Worm (Caenorhabditis elegans): ENCODE results near the gene R05G9.3.

R05G9.3 gene

ce11 chrII:6497137-6497536 is 4.2 kb downstream of the R05G9.3 start:
- TF ChIP-seq blmp-1 (tag; optimal IDR thresholded peaks at IDR 0.05) (no peak), lin-14 (GFP tag; optimal IDR thresholded peaks at IDR 0.05) (peak; percentile 58)

ce11 chrII:6496496-6496895 is 4.8 kb downstream of the R05G9.3 start:
- TF ChIP-seq pax-3 (tag; optimal IDR thresholded peaks at IDR 0.05): no peak
- TF ChIP-seq lin-35 (GFP tag; optimal IDR thresholded peaks at IDR 0.05): no peak
- no peak for TF ChIP-seq ztf-11 (tag; optimal IDR thresholded peaks at IDR 0.05)
- TF ChIP-seq fkh-8 (tag; optimal IDR thresholded peaks at IDR 0.05): no peak
- no peak for TF ChIP-seq tlp-1 (tag; optimal IDR thresholded peaks at IDR 0.05)
- TF ChIP-seq tbx-2 (tag; optimal IDR thresholded peaks at IDR 0.05): no peak
- TF ChIP-seq isw-1 (GFP tag; IDR thresholded peaks at IDR 0.05): no peak
- TF ChIP-seq sup-37 (GFP tag; optimal IDR thresholded peaks at IDR 0.05): no peak
- TF ChIP-seq nhr-90 (tag; optimal IDR thresholded peaks at IDR 0.05; ENCODE audit: poor library complexity): no peak
- no peak for TF ChIP-seq jun-1 (tag; optimal IDR thresholded peaks at IDR 0.05)
- no peak for TF ChIP-seq lsy-2 (tag; optimal IDR thresholded peaks at IDR 0.05)

DNA sequence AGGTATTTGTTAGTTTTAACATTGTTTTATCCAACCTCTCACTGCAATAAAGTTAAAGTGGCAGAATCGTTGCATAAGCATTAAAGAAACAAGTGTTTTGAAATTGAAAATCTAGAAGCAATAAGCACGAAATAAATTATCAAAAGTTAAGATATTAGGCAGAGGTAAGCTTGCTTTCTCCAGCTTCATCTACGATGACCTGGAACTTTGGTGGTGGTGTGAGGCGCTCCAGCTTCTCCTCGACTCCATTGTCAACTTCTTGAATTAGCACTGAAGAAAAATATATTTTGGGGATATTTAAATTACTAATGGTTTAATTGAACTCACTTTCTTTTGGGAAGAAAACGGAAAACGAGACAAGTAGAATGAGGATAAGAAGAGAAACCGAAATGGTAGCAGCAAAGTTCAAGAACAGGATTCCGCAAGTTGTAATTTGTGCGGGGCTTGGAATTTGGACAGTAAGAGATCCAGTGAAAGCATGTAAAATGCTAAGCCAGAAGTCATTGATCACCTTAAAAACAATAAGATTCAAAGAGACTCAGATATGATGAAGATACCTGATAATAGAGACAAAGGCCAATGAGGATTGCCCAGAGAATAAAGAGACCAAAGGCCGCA is 7.5 kb downstream of the R05G9.3 start:
- TF ChIP-seq blmp-1 (tag; optimal IDR thresholded peaks at IDR 0.05): peak; percentile 2
- no peak for TF ChIP-seq mef-2 (tag; optimal IDR thresholded peaks at IDR 0.05)
- TF ChIP-seq ztf-4 (tag; optimal IDR thresholded peaks at IDR 0.05): peak; percentile 14
- TF ChIP-seq F16B12.6 (tag; optimal IDR thresholded peaks at IDR 0.05): no peak

ce11 chrII:6493139-6493538 is 8.2 kb downstream of the R05G9.3 start:
- TF ChIP-seq zip-4 (GFP tag; optimal IDR thresholded peaks at IDR 0.05) (no peak), ceh-63 (GFP tag; optimal IDR thresholded peaks at IDR 0.05) (no peak), hlh-4 (tag; optimal IDR thresholded peaks at IDR 0.05) (no peak), alr-1 (tag; optimal IDR thresholded peaks at IDR 0.05; ENCODE audit: borderline replicate concordance) (no peak), ama-1 (optimal IDR thresholded peaks at IDR 0.05) (no peak), lsy-2 (tag; optimal IDR thresholded peaks at IDR 0.05) (no peak), isw-1 (GFP tag; IDR thresholded peaks at IDR 0.05) (no peak), lin-39 (tag; optimal IDR thresholded peaks at IDR 0.05) (no peak), dpl-1 (GFP tag; optimal IDR thresholded peaks at IDR 0.05) (no peak), pag-3 (tag; optimal IDR thresholded peaks at IDR 0.05; ENCODE audit: borderline replicate concordance, insufficient read depth) (no peak), egl-13 (tag; optimal IDR thresholded peaks at IDR 0.05) (no peak), aly-2 (tag; optimal IDR thresholded peaks at IDR 0.05) (no peak), ets-5 (GFP tag; IDR thresholded peaks at IDR 0.05) (no peak), ceh-90 (tag; optimal IDR thresholded peaks at IDR 0.05) (no peak), egl-27 (tag; optimal IDR thresholded peaks at IDR 0.05) (no peak), nhr-237 (tag; optimal IDR thresholded peaks at IDR 0.05) (no peak), swsn-7 (tag; optimal IDR thresholded peaks at IDR 0.05) (no peak), mab-9 (GFP tag; IDR thresholded peaks at IDR 0.05) (no peak), lin-14 (GFP tag; optimal IDR thresholded peaks at IDR 0.05) (no peak)

ce11 chrII:6491817-6492452 is 9.4 kb downstream of the R05G9.3 start, which contains the start of the genes T28D9.11 and T28D9.1:
TSS of gene T28D9.11 (minus strand) at chrII:6491993.
TSS of gene T28D9.1 (plus strand) at chrII:6492402.
- TF ChIP-seq grh-1 (GFP tag; IDR thresholded peaks at IDR 0.05): 0 out of 2 replicates have a peak, but pooled peaks have one; percentile 22
- no peak for TF ChIP-seq ces-1 (GFP tag; optimal IDR thresholded peaks at IDR 0.05)
- TF ChIP-seq ceh-82 (tag; optimal IDR thresholded peaks at IDR 0.05): peak in 2 of 3 experiments; percentile 56 to 81
- TF ChIP-seq alr-1 (tag; optimal IDR thresholded peaks at IDR 0.05; ENCODE audit: borderline replicate concordance): no peak
- no peak for TF ChIP-seq nhr-11 (tag; optimal IDR thresholded peaks at IDR 0.05)
- peak in 1 of 2 experiments; percentile 56 for TF ChIP-seq lin-35 (GFP tag; optimal IDR thresholded peaks at IDR 0.05)
- peak; percentile 46 to 71 for TF ChIP-seq lsy-2 (tag; optimal IDR thresholded peaks at IDR 0.05)
- peak; percentile 26 for TF ChIP-seq egl-13 (tag; optimal IDR thresholded peaks at IDR 0.05)
- no peak for TF ChIP-seq unc-130 (tag; optimal IDR thresholded peaks at IDR 0.05)
- TF ChIP-seq efl-1 (optimal IDR thresholded peaks at IDR 0.05): peak; percentile 38 to 55
- TF ChIP-seq efl-1 (GFP tag; optimal IDR thresholded peaks at IDR 0.05 in 1 of 2): peak in 1 of 2 experiments; percentile 32
- peak in 1 of 2 experiments; percentile 54 for TF ChIP-seq ztf-11 (tag; optimal IDR thresholded peaks at IDR 0.05)
- TF ChIP-seq C16A3.4 (tag; optimal IDR thresholded peaks at IDR 0.05): peak; percentile 12
- peak; percentile 32 for TF ChIP-seq snu-23 (GFP tag; optimal IDR thresholded peaks at IDR 0.05)
- TF ChIP-seq dpl-1 (GFP tag; optimal IDR thresholded peaks at IDR 0.05): peak in 2 of 3 experiments; percentile 4 to 50
- TF ChIP-seq dsc-1 (tag; optimal IDR thresholded peaks at IDR 0.05): peak; percentile 18
- peak; percentile 55 for TF ChIP-seq nhr-71 (tag; optimal IDR thresholded peaks at IDR 0.05)
- 0 out of 2 replicates have a peak, but pooled peaks have one; percentile 16 for TF ChIP-seq nhr-19 (GFP tag; conservative IDR thresholded peaks at IDR 0.05)

Measured in whole organism, L1 larva.